Fruit fly (Drosophila melanogaster): ENCODE results near the gene Uch.

Gene Uch

dm6 chr2L:2196590-2197474 is 17.2 kb downstream of the Uch start (continued):
- TF ChIP-seq en (GFP tag; optimal IDR thresholded peaks at IDR 0.05) (no peak), ci (GFP tag; IDR thresholded peaks at IDR 0.05) (no peak), CG8388 (GFP tag; optimal IDR thresholded peaks at IDR 0.05) (no peak), salm (tag; optimal IDR thresholded peaks at IDR 0.05) (no peak), wor (GFP tag; IDR thresholded peaks at IDR 0.05) (no peak), Mad (GFP tag; optimal IDR thresholded peaks at IDR 0.05) (no peak), nerfin-1 (tag; optimal IDR thresholded peaks at IDR 0.05) (peak; percentile 40), Meics (GFP tag; optimal IDR thresholded peaks at IDR 0.05) (peak; percentile 77), sima (GFP tag; optimal IDR thresholded peaks at IDR 0.05) (no peak), CG18262 (tag; optimal IDR thresholded peaks at IDR 0.05) (peak; percentile 72), HLHmδ (GFP tag; optimal IDR thresholded peaks at IDR 0.05) (peak; percentile 92), GATAe (GFP tag; conservative IDR thresholded peaks at IDR 0.05) (no peak), mam (GFP tag; optimal IDR thresholded peaks at IDR 0.05) (peak; percentile 26), ftz-f1 (GFP tag; optimal IDR thresholded peaks at IDR 0.05) (peak; percentile 100), luna (GFP tag; optimal IDR thresholded peaks at IDR 0.05) (peak; percentile 19), Sox100B (GFP tag; optimal IDR thresholded peaks at IDR 0.05) (peak; percentile 38), CG4854 (GFP tag; optimal IDR thresholded peaks at IDR 0.05) (no peak), twi (tag; optimal IDR thresholded peaks at IDR 0.05) (peak; percentile 99), pros (GFP tag; optimal IDR thresholded peaks at IDR 0.05) (peak; percentile 91), CG7786 (GFP tag; optimal IDR thresholded peaks at IDR 0.05) (peak; percentile 27), CG12769 (tag; optimal IDR thresholded peaks at IDR 0.05) (peak; percentile 94), vfl (GFP tag; optimal IDR thresholded peaks at IDR 0.05) (peak; percentile 11), Bdp1 (GFP tag; optimal IDR thresholded peaks at IDR 0.05) (peak; percentile 28), Fer3 (tag; optimal IDR thresholded peaks at IDR 0.05) (peak; percentile 52), CG10147 (GFP tag; optimal IDR thresholded peaks at IDR 0.05) (peak; percentile 26), Eip74EF (GFP tag; optimal IDR thresholded peaks at IDR 0.05) (peak in 1 of 2 experiments; percentile 94), CG43689 (GFP tag; IDR thresholded peaks at IDR 0.05) (no peak), CG14667 (GFP tag; IDR thresholded peaks at IDR 0.05) (no peak), MESR4 (GFP tag; optimal IDR thresholded peaks at IDR 0.05) (no peak), toy (GFP tag; IDR thresholded peaks at IDR 0.05) (no peak), tap (tag; optimal IDR thresholded peaks at IDR 0.05) (no peak), CG31224 (GFP tag; IDR thresholded peaks at IDR 0.05) (no peak), Sry-δ (GFP tag; optimal IDR thresholded peaks at IDR 0.05) (peak; percentile 7), sob (GFP tag; IDR thresholded peaks at IDR 0.05) (no peak), CG6654 (GFP tag; optimal IDR thresholded peaks at IDR 0.05) (no peak), CG18599 (GFP tag; optimal IDR thresholded peaks at IDR 0.05) (peak; percentile 73), crp (GFP tag; optimal IDR thresholded peaks at IDR 0.05) (peak in 1 of 2 experiments; percentile 54), lbe (GFP tag; optimal IDR thresholded peaks at IDR 0.05) (peak; percentile 54), ems (GFP tag; optimal IDR thresholded peaks at IDR 0.05) (no peak), ato (GFP tag; IDR thresholded peaks at IDR 0.05; ENCODE audit: partially characterized antibody) (no peak), CG11456 (GFP tag; IDR thresholded peaks at IDR 0.05) (no peak), so (GFP tag; IDR thresholded peaks at IDR 0.05) (no peak), jumu (GFP tag; optimal IDR thresholded peaks at IDR 0.05) (no peak), Kr (GFP tag; optimal IDR thresholded peaks at IDR 0.05) (peak; percentile 49), CG1233 (GFP tag; optimal IDR thresholded peaks at IDR 0.05) (peak; percentile 29), Fer1 (GFP tag; optimal IDR thresholded peaks at IDR 0.05) (peak; percentile 89), CG2712 (tag; optimal IDR thresholded peaks at IDR 0.05) (peak; percentile 69), peb (GFP tag; IDR thresholded peaks at IDR 0.05) (no peak), mld (GFP tag; IDR thresholded peaks at IDR 0.05; ENCODE audit: partially characterized antibody) (no peak)
